Worm (Caenorhabditis elegans) whole organism, L1 larva: ENCODE results near the gene W01B6.8.

Experiments
- C34B4.2 ChIP-seq: sonication (generic microtip); optimal IDR thresholded peaks from 2 replicates; lab custom pipeline; 2017; ENCODE audit warnings: mild to moderate bottlenecking, missing genetic modification characterization, missing compliant biosample characterization
- aly-2 ChIP-seq: fragments of 150-350 bp; optimal IDR thresholded peaks from 2 replicates; lab custom pipeline; 2014; ENCODE audit warnings: missing biosample characterization, missing genetic modification characterization
- ama-1 ChIP-seq: fragments of 150-350 bp; optimal IDR thresholded peaks from 2 replicates; lab custom pipeline; 2014
- blmp-1 ChIP-seq: fragments of 150-350 bp; optimal IDR thresholded peaks from 2 replicates; lab custom pipeline; 2014; ENCODE audit warnings: missing biosample characterization, missing genetic modification characterization
- dpl-1 ChIP-seq, 3 experiments: fragments of 150-350 bp in 2 of 3; sonication (generic microtip) in 1 of 3; optimal IDR thresholded peaks; 2 replicates each; lab custom pipeline; 2014 to 2017; ENCODE audit warnings: missing biosample characterization in 3 of 3, missing genetic modification characterization in 3 of 3, missing genetic modification reagents in 3 of 3
- elt-2 ChIP-seq: sonication (generic microtip); optimal IDR thresholded peaks from 2 replicates; lab custom pipeline; 2016; ENCODE audit warnings: missing genetic modification characterization, mild to moderate bottlenecking, inconsistent platforms, missing compliant biosample characterization, missing genetic modification reagents
- hlh-17 ChIP-seq: fragments of 200-800 bp; sonication (Bioruptor generic); optimal IDR thresholded peaks from 2 replicates; lab custom pipeline; 2018; ENCODE audit warnings: missing genetic modification characterization, mild to moderate bottlenecking, missing compliant biosample characterization, moderate library complexity, borderline replicate concordance
- lsy-2 ChIP-seq, 2 experiments: fragments of 150-350 bp; optimal IDR thresholded peaks; 2 replicates each; lab custom pipeline; 2014; ENCODE audit warnings: missing biosample characterization in 2 of 2, missing genetic modification characterization in 2 of 2
- nhr-12 ChIP-seq: sonication (generic microtip); optimal IDR thresholded peaks from 2 replicates; lab custom pipeline; 2017; ENCODE audit warnings: missing biosample characterization, missing genetic modification characterization
- nhr-28 ChIP-seq: fragments of 150-350 bp; optimal IDR thresholded peaks from 2 replicates; lab custom pipeline; 2014; ENCODE audit warnings: missing biosample characterization, missing genetic modification characterization
- nhr-77 ChIP-seq: fragments of 150-350 bp; optimal IDR thresholded peaks from 2 replicates; lab custom pipeline; 2014; ENCODE audit warnings: missing biosample characterization, missing genetic modification characterization
- sox-4 ChIP-seq: sonication (generic microtip); optimal IDR thresholded peaks from 2 replicates; lab custom pipeline; 2016; ENCODE audit warnings: missing genetic modification characterization, missing compliant biosample characterization
- unc-130 ChIP-seq: fragments of 150-350 bp; optimal IDR thresholded peaks from 2 replicates; lab custom pipeline; 2017; ENCODE audit warnings: missing biosample characterization, missing genetic modification characterization, inconsistent platforms
- ztf-11 ChIP-seq, 2 experiments: sonication (generic microtip); optimal IDR thresholded peaks; 2 replicates each; lab custom pipeline; 2016 to 2017; ENCODE audit warnings: missing genetic modification characterization in 2 of 2, missing biosample characterization in 1 of 2, missing compliant biosample characterization in 1 of 2

DNA sequence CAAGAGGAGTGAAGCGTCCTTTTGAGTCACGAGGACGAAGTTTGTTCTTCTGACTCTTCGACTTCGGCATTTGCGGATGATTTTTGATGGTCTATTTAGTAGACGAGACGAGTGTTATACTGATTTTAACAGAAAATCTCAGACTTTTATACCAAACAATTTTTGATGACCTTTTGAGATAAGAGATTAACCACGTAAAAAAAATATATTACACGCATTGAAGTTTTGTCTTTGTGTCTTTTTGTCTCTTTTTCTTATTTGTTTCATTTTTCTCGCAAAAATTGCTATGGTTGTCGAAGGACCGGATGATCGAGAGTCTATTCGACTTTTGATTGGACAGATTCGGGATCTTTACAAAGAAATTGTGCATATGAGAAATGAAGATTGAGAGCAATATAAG, 27.3 kb upstream of the W01B6.8 start, which contains the start of gene spch-1:
- TF ChIP-seq unc-130 (tag; lab: Kevin White, UChicago) (no peak), C34B4.2 (tag; lab: Kevin White, UChicago) (no peak), nhr-28 (tag; lab: Kevin White, UChicago) (no peak), hlh-17 (no peak), dpl-1 (GFP tag; optimal IDR thresholded peaks at IDR 0.05; lab: Kevin White, UChicago) (no peak), nhr-12 (no peak), ama-1 (lab: Kevin White, UChicago) (no peak), ztf-11 (tag; optimal IDR thresholded peaks at IDR 0.05; lab: Kevin White, UChicago) (no peak), nhr-77 (tag; lab: Kevin White, UChicago) (no peak), elt-2 (tag; lab: Kevin White, UChicago) (no peak), blmp-1 (no peak), sox-4 (no peak), aly-2 (tag; lab: Kevin White, UChicago) (no peak), lsy-2 (tag; optimal IDR thresholded peaks at IDR 0.05; lab: Kevin White, UChicago) (no peak)
